Worm (Caenorhabditis elegans) whole organism, L4 larva: ENCODE data around the gene tdpo-1.

Experiments used
- F44E2.7 ChIP-seq: fragments of 200-800 bp; sonication (Bioruptor generic); IDR thresholded peaks from 2 replicates; pipeline ENCODE4 v2.1.2; 2022; ENCODE audit warnings: missing genetic modification characterization, missing compliant biosample characterization
- fos-1 ChIP-seq: fragments of 150-350 bp; optimal IDR thresholded peaks from 2 replicates; lab custom pipeline; 2014; ENCODE audit warnings: missing biosample characterization, missing genetic modification characterization
- lin-15B ChIP-seq: fragments of 150-350 bp; sonication (generic microtip); optimal IDR thresholded peaks from 3 replicates; lab custom pipeline; 2014; ENCODE audit warnings: missing biosample characterization, missing genetic modification characterization
- lir-3 ChIP-seq: sonication (generic microtip); optimal IDR thresholded peaks from 2 replicates; lab custom pipeline; 2016; ENCODE audit warnings: mild to moderate bottlenecking, missing genetic modification characterization, missing compliant biosample characterization
- lsy-2 ChIP-seq, 2 experiments: fragments of 150-350 bp in 1 of 2; sonication (generic microtip) in 1 of 2; optimal IDR thresholded peaks; 2 replicates each; lab custom pipeline; 2014 to 2017; ENCODE audit warnings: missing biosample characterization in 2 of 2, missing genetic modification characterization in 2 of 2
- mdl-1 ChIP-seq, 2 experiments: fragments of 150-350 bp in 1 of 2; sonication (generic microtip) in 1 of 2; optimal IDR thresholded peaks; 2 replicates each; lab custom pipeline; 2014 to 2017; ENCODE audit warnings: missing biosample characterization in 2 of 2, missing genetic modification characterization in 2 of 2
- nhr-10 ChIP-seq: fragments of 150-350 bp; optimal IDR thresholded peaks from 2 replicates; lab custom pipeline; 2014; ENCODE audit warnings: missing biosample characterization, missing genetic modification characterization
- nhr-11 ChIP-seq: fragments of 150-350 bp; optimal IDR thresholded peaks from 2 replicates; lab custom pipeline; 2014; ENCODE audit warnings: missing biosample characterization, missing genetic modification characterization
- nhr-28 ChIP-seq: fragments of 150-350 bp; optimal IDR thresholded peaks from 2 replicates; lab custom pipeline; 2014; ENCODE audit warnings: missing biosample characterization, missing genetic modification characterization
- nhr-77 ChIP-seq: fragments of 150-350 bp; optimal IDR thresholded peaks from 2 replicates; lab custom pipeline; 2014; ENCODE audit warnings: missing biosample characterization, missing genetic modification characterization
- unc-39 ChIP-seq: sonication (generic microtip); optimal IDR thresholded peaks from 2 replicates; lab custom pipeline; 2017; ENCODE audit warnings: missing biosample characterization, missing genetic modification characterization
- unc-62 ChIP-seq, 3 experiments: fragments of 150-350 bp in 1 of 3; sonication (generic microtip); optimal IDR thresholded peaks in 2 of 3; peaks in 1 of 3; 1 replicate in 1 of 3; 2 replicates in 2 of 3; lab custom pipeline; 2014 to 2017; ENCODE audit warnings: missing biosample characterization in 3 of 3, missing genetic modification characterization in 3 of 3, missing genetic modification reagents in 3 of 3, missing genotype in 1 of 3
- zag-1 ChIP-seq: fragments of 150-350 bp; optimal IDR thresholded peaks from 2 replicates; lab custom pipeline; 2014; ENCODE audit warnings: missing biosample characterization, missing genetic modification characterization

DNA sequence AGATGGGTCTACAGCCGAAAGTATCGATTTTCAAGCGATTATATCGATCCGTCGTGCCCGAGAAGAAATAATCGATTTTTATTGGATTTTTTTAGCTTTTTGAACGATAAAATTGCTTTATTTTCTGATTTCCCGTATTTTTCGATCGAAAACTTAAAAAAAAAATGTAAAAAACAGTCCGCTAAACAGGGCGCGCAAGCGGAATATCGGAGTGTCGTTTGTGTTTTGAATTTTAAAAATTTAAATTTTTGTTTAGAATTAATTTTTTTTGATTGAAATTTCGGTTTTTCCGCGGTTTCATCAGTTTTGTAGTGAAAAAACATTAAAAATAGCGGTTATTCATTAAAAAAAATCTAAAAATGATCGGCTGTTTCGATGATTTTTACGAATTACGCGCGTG lies 10.5 kb downstream of the tdpo-1 start:
- no peak for TF ChIP-seq mdl-1 (tag; optimal IDR thresholded peaks at IDR 0.05; lab: Kevin White, UChicago)
- no peak for TF ChIP-seq lin-15B (tag; lab: Kevin White, UChicago)
- TF ChIP-seq zag-1 (tag; lab: Kevin White, UChicago), result no peak
- no peak for TF ChIP-seq F44E2.7 (GFP tag; lab: Robert Waterston, UW)
- TF ChIP-seq nhr-10 (tag; lab: Kevin White, UChicago), result no peak
- TF ChIP-seq unc-62 (GFP tag; optimal IDR thresholded peaks at IDR 0.05 in 1 of 2; lab: Kevin White, UChicago), result no peak
- TF ChIP-seq unc-62 (tag; optimal IDR thresholded peaks at IDR 0.05; lab: Kevin White, UChicago), result no peak
- no peak for TF ChIP-seq nhr-28 (tag; lab: Kevin White, UChicago)
- TF ChIP-seq unc-39 (tag; lab: Kevin White, UChicago), result no peak
- no peak for TF ChIP-seq lir-3 (tag; lab: Kevin White, UChicago)
- no peak for TF ChIP-seq lsy-2 (tag; optimal IDR thresholded peaks at IDR 0.05; lab: Kevin White, UChicago)
- no peak for TF ChIP-seq nhr-11 (tag; lab: Kevin White, UChicago)
- no peak for TF ChIP-seq fos-1
- no peak for TF ChIP-seq nhr-77
